Worm (Caenorhabditis elegans) whole organism, L4 larva: Measurements from ENCODE around the gene F13C5.5.

Source experiments
- F10B5.3 ChIP-seq: sonication (generic microtip); optimal IDR thresholded peaks from 2 replicates; lab custom pipeline; 2016; ENCODE audit warnings: mild to moderate bottlenecking, missing genetic modification characterization, missing compliant biosample characterization
- F37D6.2 ChIP-seq: sonication (generic microtip); optimal IDR thresholded peaks from 2 replicates; lab custom pipeline; 2016; ENCODE audit warnings: mild to moderate bottlenecking, missing genetic modification characterization, missing compliant biosample characterization
- F49E8.2 ChIP-seq: sonication (generic microtip); optimal IDR thresholded peaks from 2 replicates; lab custom pipeline; 2016; ENCODE audit warnings: missing compliant biosample characterization, mild to moderate bottlenecking, missing genetic modification characterization, borderline replicate concordance
- Y105C5A.15 ChIP-seq: fragments of 200-800 bp; sonication (Bioruptor generic); IDR thresholded peaks from 2 replicates; pipeline ENCODE4 v1.3.6; 2022; ENCODE audit warnings: missing genetic modification characterization, missing compliant biosample characterization
- Y48G9A.11 ChIP-seq: fragments of 200-800 bp; sonication (Bioruptor generic); IDR thresholded peaks from 2 replicates; pipeline ENCODE4 v1.3.6; 2022; ENCODE audit warnings: missing genetic modification reagents, missing genetic modification characterization, missing compliant biosample characterization
- Y5F2A.4 ChIP-seq: fragments of 200-800 bp; sonication (Bioruptor generic); optimal IDR thresholded peaks from 2 replicates; lab custom pipeline; 2018; ENCODE audit warnings: mild to moderate bottlenecking, missing genetic modification characterization, missing compliant biosample characterization
- Y75B8A.6 ChIP-seq: fragments of 200-800 bp; sonication (Bioruptor generic); IDR thresholded peaks from 2 replicates; pipeline ENCODE4 v1.3.6; 2022; ENCODE audit warnings: missing genetic modification reagents, missing genetic modification characterization, missing compliant biosample characterization
- aha-1 ChIP-seq: fragments of 150-350 bp; peaks from one replicate; lab custom pipeline; 2014; ENCODE audit warnings: missing biosample characterization, missing genetic modification characterization
- arid-1 ChIP-seq: fragments of 200-800 bp; sonication (Bioruptor generic); conservative IDR thresholded peaks from 2 replicates; pipeline ENCODE4 v1.3.6; 2022; ENCODE audit warnings: missing genetic modification reagents, missing genetic modification characterization, missing compliant biosample characterization
- ceh-28 ChIP-seq: fragments of 150-350 bp; optimal IDR thresholded peaks from 2 replicates; lab custom pipeline; 2014; ENCODE audit warnings: missing biosample characterization, missing genetic modification reagents, missing genetic modification characterization
- ceh-32 ChIP-seq: sonication (generic microtip); optimal IDR thresholded peaks from 2 replicates; lab custom pipeline; 2016; ENCODE audit warnings: mild to moderate bottlenecking, missing genetic modification characterization, missing compliant biosample characterization; ENCODE audit not compliant: poor library complexity
- ceh-62 ChIP-seq: sonication (generic microtip); optimal IDR thresholded peaks from 2 replicates; lab custom pipeline; 2017; ENCODE audit warnings: missing biosample characterization, missing genetic modification characterization
- ces-1 ChIP-seq: fragments of 150-350 bp; sonication (generic microtip); optimal IDR thresholded peaks from 4 replicates; lab custom pipeline; 2014; ENCODE audit warnings: missing biosample characterization, missing genetic modification reagents, missing genetic modification characterization
- ctbp-1 ChIP-seq: fragments of 200-800 bp; sonication (Bioruptor generic); IDR thresholded peaks from 2 replicates; pipeline ENCODE4 v1.3.6; 2022; ENCODE audit warnings: missing genetic modification reagents, missing genetic modification characterization, missing compliant biosample characterization
- daf-12 ChIP-seq: fragments of 150-350 bp; optimal IDR thresholded peaks from 2 replicates; lab custom pipeline; 2014; ENCODE audit warnings: missing biosample characterization, missing genetic modification reagents, missing genetic modification characterization
- daf-16 ChIP-seq, 3 experiments: sonication (generic microtip); optimal IDR thresholded peaks; 2 replicates each; lab custom pipeline; 2016 to 2017; ENCODE audit warnings: missing genetic modification characterization in 3 of 3, missing genetic modification reagents in 3 of 3, mild to moderate bottlenecking in 2 of 3, missing compliant biosample characterization in 2 of 3, missing biosample characterization in 1 of 3, moderate library complexity in 1 of 3
- dmd-8 ChIP-seq: fragments of 200-800 bp; sonication (Bioruptor generic); IDR thresholded peaks from 2 replicates; pipeline ENCODE4 v1.3.6; 2022; ENCODE audit warnings: missing genetic modification characterization, missing compliant biosample characterization
- dpl-1 ChIP-seq: fragments of 150-350 bp; optimal IDR thresholded peaks from 2 replicates; lab custom pipeline; 2014; ENCODE audit warnings: missing biosample characterization, missing genetic modification reagents, missing genetic modification characterization
- duxl-1 ChIP-seq: sonication (generic microtip); optimal IDR thresholded peaks from 2 replicates; lab custom pipeline; 2016; ENCODE audit warnings: mild to moderate bottlenecking, missing genetic modification characterization, moderate library complexity, missing compliant biosample characterization; ENCODE audit not compliant: poor library complexity
- egl-27 ChIP-seq: sonication (generic microtip); optimal IDR thresholded peaks from 3 replicates; lab custom pipeline; 2017; ENCODE audit warnings: missing biosample characterization, missing genetic modification reagents, missing genetic modification characterization
- fkh-10 ChIP-seq: fragments of 150-350 bp; optimal IDR thresholded peaks from 2 replicates; lab custom pipeline; 2014; ENCODE audit warnings: missing biosample characterization, missing genetic modification reagents, missing genetic modification characterization
- fos-1 ChIP-seq: fragments of 150-350 bp; optimal IDR thresholded peaks from 2 replicates; lab custom pipeline; 2014; ENCODE audit warnings: missing biosample characterization, missing genetic modification characterization
- gei-8 ChIP-seq: fragments of 200-800 bp; sonication (Bioruptor generic); optimal IDR thresholded peaks from 2 replicates; lab custom pipeline; 2018; ENCODE audit warnings: mild to moderate bottlenecking, missing genetic modification characterization, missing compliant biosample characterization
- hif-1 ChIP-seq, 2 experiments: sonication (generic microtip); optimal IDR thresholded peaks; 2 replicates each; lab custom pipeline; 2016 to 2017; ENCODE audit warnings: missing compliant biosample characterization in 2 of 2, missing genetic modification characterization in 2 of 2, missing genetic modification reagents in 2 of 2, missing genotype in 2 of 2, mild to moderate bottlenecking in 1 of 2
- hlh-30 ChIP-seq: sonication (generic microtip); optimal IDR thresholded peaks from 2 replicates; lab custom pipeline; 2017; ENCODE audit warnings: antibody characterized with exemption, mild to moderate bottlenecking, missing genetic modification characterization, missing compliant biosample characterization; ENCODE audit not compliant: insufficient read depth
- hmg-1.1 ChIP-seq: fragments of 200-800 bp; sonication (Bioruptor generic); IDR thresholded peaks from 2 replicates; pipeline ENCODE4 v1.3.6; 2022; ENCODE audit warnings: missing genetic modification reagents, missing genetic modification characterization, missing compliant biosample characterization
- lin-29 ChIP-seq: fragments of 200-800 bp; sonication (Bioruptor generic); IDR thresholded peaks from 2 replicates; pipeline ENCODE4 v1.3.6; 2022; ENCODE audit warnings: missing genetic modification reagents, missing genetic modification characterization, missing compliant biosample characterization
- lin-38 ChIP-seq: fragments of 200-800 bp; sonication (Bioruptor generic); IDR thresholded peaks from 2 replicates; pipeline ENCODE4 v1.3.6; 2022; ENCODE audit warnings: missing genetic modification reagents, missing genetic modification characterization, missing compliant biosample characterization
- lsy-2 ChIP-seq, 2 experiments: fragments of 150-350 bp in 1 of 2; sonication (generic microtip) in 1 of 2; optimal IDR thresholded peaks; 2 replicates each; lab custom pipeline; 2014 to 2017; ENCODE audit warnings: missing biosample characterization in 2 of 2, missing genetic modification characterization in 2 of 2
- madf-5 ChIP-seq, 2 experiments: fragments of 200-800 bp; sonication (Bioruptor generic); IDR thresholded peaks; 2 replicates each; pipeline ENCODE4 v1.3.6; 2022; ENCODE audit warnings: missing compliant biosample characterization in 2 of 2, missing genetic modification characterization in 2 of 2
- mdt-29 ChIP-seq: fragments of 200-800 bp; sonication (Bioruptor generic); IDR thresholded peaks from 2 replicates; pipeline ENCODE4 v1.3.6; 2022; ENCODE audit warnings: missing genetic modification reagents, missing genetic modification characterization, missing compliant biosample characterization
- mep-1 ChIP-seq: fragments of 150-350 bp; sonication (generic microtip); optimal IDR thresholded peaks from 3 replicates; lab custom pipeline; 2014; ENCODE audit warnings: missing biosample characterization, missing genetic modification characterization
- mes-2 ChIP-seq: sonication (generic microtip); optimal IDR thresholded peaks from 2 replicates; lab custom pipeline; 2016; ENCODE audit warnings: missing genotype, mild to moderate bottlenecking, missing genetic modification characterization, missing compliant biosample characterization; ENCODE audit not compliant: poor library complexity, severe bottlenecking
- nhr-102 ChIP-seq: sonication (generic microtip); optimal IDR thresholded peaks from 2 replicates; lab custom pipeline; 2016; ENCODE audit warnings: mild to moderate bottlenecking, missing genetic modification characterization, moderate library complexity, missing compliant biosample characterization
- nhr-11 ChIP-seq: fragments of 150-350 bp; optimal IDR thresholded peaks from 2 replicates; lab custom pipeline; 2014; ENCODE audit warnings: missing biosample characterization, missing genetic modification characterization
- nhr-48 ChIP-seq: sonication (generic microtip); optimal IDR thresholded peaks from 2 replicates; lab custom pipeline; 2016; ENCODE audit warnings: mild to moderate bottlenecking, missing genetic modification characterization, missing compliant biosample characterization
- pha-4 ChIP-seq, 2 experiments: fragments of 150-350 bp in 1 of 2; fragments of 200-800 bp in 1 of 2; sonication (Bioruptor generic) in 1 of 2; IDR thresholded peaks in 1 of 2; optimal IDR thresholded peaks in 1 of 2; 2 replicates each; pipeline versions ENCODE4 v1.3.6 to Lab custom; 2014 to 2022; ENCODE audit warnings: missing genetic modification characterization in 2 of 2, missing genetic modification reagents in 2 of 2, missing biosample characterization in 1 of 2, missing compliant biosample characterization in 1 of 2
- sdz-12 ChIP-seq: fragments of 200-800 bp; sonication (Bioruptor generic); optimal IDR thresholded peaks from 2 replicates; lab custom pipeline; 2018; ENCODE audit warnings: mild to moderate bottlenecking, missing genetic modification characterization, missing compliant biosample characterization
- set-16 ChIP-seq: fragments of 200-800 bp; sonication (Bioruptor generic); IDR thresholded peaks from 2 replicates; pipeline ENCODE4 v1.3.6; 2022; ENCODE audit warnings: missing genetic modification reagents, missing genetic modification characterization, missing compliant biosample characterization
- spr-1 ChIP-seq: sonication (generic microtip); optimal IDR thresholded peaks from 2 replicates; lab custom pipeline; 2016; ENCODE audit warnings: mild to moderate bottlenecking, missing genetic modification characterization, missing compliant biosample characterization
- tag-97 ChIP-seq: fragments of 200-800 bp; sonication (Bioruptor generic); IDR thresholded peaks from 2 replicates; pipeline ENCODE4 v1.3.6; 2022; ENCODE audit warnings: missing genetic modification characterization, missing compliant biosample characterization
- zag-1 ChIP-seq: fragments of 150-350 bp; optimal IDR thresholded peaks from 2 replicates; lab custom pipeline; 2014; ENCODE audit warnings: missing biosample characterization, missing genetic modification characterization
- zfp-3 ChIP-seq: fragments of 200-800 bp; sonication (Bioruptor generic); conservative IDR thresholded peaks from 2 replicates; pipeline ENCODE4 v1.3.6; 2022; ENCODE audit warnings: missing genetic modification reagents, missing genetic modification characterization, missing compliant biosample characterization
- zip-2 ChIP-seq: fragments of 150-350 bp; optimal IDR thresholded peaks from 2 replicates; lab custom pipeline; 2014; ENCODE audit warnings: missing biosample characterization, missing genetic modification characterization
- ztf-7 ChIP-seq: fragments of 150-350 bp; optimal IDR thresholded peaks from 2 replicates; lab custom pipeline; 2014; ENCODE audit warnings: missing biosample characterization, missing genetic modification characterization

F13C5.5 gene

DNA sequence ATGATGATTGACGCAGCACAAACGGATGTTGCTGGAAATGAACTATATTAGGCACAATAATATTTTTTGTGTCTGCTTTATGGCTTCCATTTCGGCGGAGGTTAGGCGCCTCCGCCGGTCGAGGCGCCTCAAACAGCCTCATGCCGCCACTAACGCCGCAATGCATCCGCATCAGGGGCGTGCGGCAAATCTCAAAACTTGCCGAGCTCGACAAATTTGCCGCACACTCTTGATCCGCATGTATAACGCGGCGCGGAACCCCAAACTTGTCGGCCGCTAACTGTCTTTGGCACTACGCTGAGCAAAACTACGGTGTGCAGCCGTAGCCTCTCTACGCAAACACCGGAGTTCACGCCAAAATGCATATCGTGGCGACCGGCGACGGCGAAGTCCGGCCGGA, 26.5 kb downstream of the F13C5.5 start:
- TF ChIP-seq mes-2 (tag; lab: Kevin White, UChicago) (no peak), lsy-2 (tag; optimal IDR thresholded peaks at IDR 0.05; lab: Kevin White, UChicago) (no peak), Y5F2A.4 (GFP tag; lab: Kevin White, UChicago) (no peak), zfp-3 (GFP tag; lab: Robert Waterston, UW) (no peak), set-16 (GFP tag; lab: Robert Waterston, UW) (peak; percentile 70)

DNA sequence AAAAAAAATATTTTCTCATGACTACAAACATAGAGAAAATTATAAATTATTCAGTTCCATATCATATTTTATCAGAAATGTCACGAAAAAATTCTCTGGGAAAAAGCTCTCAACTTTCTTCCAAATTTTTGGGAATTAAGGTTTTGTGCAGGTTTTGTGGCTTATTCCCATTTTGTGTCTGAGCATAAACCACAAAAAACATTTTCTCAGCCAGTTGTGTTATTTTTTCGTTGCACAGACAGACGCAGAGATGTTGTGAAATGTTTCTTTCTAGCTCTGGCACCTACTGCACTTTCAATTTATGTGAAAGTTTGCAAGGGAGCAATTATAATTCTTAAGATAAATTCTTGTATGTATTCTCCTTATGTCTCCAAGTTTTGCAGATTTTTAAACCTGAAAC, 33.2 kb downstream of the F13C5.5 start:
- TF ChIP-seq mdt-29 = no peak
- TF ChIP-seq nhr-102 (tag; lab: Kevin White, UChicago) = peak; percentile 64

DNA sequence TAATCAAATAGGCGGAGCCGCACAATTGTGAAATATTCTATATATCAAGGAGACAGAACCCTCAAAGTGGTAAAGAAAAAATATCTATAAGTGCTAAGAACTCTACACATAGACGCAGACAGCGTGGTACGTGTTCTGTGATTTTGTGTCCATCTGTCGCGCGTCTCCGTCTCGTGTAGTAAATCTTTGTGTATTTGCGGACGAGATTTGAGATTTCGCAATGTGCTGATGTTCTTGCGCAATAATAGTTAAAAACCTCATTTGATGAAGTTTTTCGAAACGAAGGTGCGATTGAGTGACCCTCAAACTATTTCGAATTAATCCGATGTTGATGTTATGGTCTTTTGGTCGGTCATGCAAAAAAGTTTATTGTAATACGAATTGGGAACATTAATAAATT, 35.0 kb downstream of the F13C5.5 start:
- TF ChIP-seq daf-12 (tag; lab: Kevin White, UChicago) (no peak), hmg-1.1 (0 out of 2 replicates have a peak, but pooled peaks have one; percentile 37), F10B5.3 (tag; lab: Kevin White, UChicago) (no peak), ceh-32 (tag; lab: Kevin White, UChicago) (no peak), lsy-2 (tag; optimal IDR thresholded peaks at IDR 0.05; lab: Kevin White, UChicago) (no peak), ceh-28 (tag; lab: Kevin White, UChicago) (no peak), pha-4 (GFP tag; IDR thresholded peaks at IDR 0.05; lab: Robert Waterston, UW) (no peak), pha-4 (tag; optimal IDR thresholded peaks at IDR 0.05; lab: Kevin White, UChicago) (peak; percentile 41), arid-1 (GFP tag; lab: Robert Waterston, UW) (no peak), zag-1 (tag; lab: Kevin White, UChicago) (no peak), Y105C5A.15 (GFP tag; lab: Robert Waterston, UW) (no peak), lin-29 (GFP tag; lab: Robert Waterston, UW) (no peak), set-16 (GFP tag; lab: Robert Waterston, UW) (no peak), tag-97 (GFP tag; lab: Robert Waterston, UW) (no peak), daf-16 (GFP tag; optimal IDR thresholded peaks at IDR 0.05; lab: Kevin White, UChicago) (no peak), daf-16 (tag; optimal IDR thresholded peaks at IDR 0.05; lab: Kevin White, UChicago) (no peak), aha-1 (tag; lab: Kevin White, UChicago) (peak; percentile 91), spr-1 (tag; lab: Kevin White, UChicago) (no peak), F37D6.2 (tag; lab: Kevin White, UChicago) (no peak), madf-5 (GFP tag; IDR thresholded peaks at IDR 0.05; lab: Robert Waterston, UW) (no peak), lin-38 (GFP tag; lab: Robert Waterston, UW) (no peak), hif-1 (tag; optimal IDR thresholded peaks at IDR 0.05; lab: Kevin White, UChicago) (peak in 1 of 2 experiments; percentile 46), gei-8 (no peak), zip-2 (tag; lab: Kevin White, UChicago) (peak; percentile 85), fos-1 (tag; lab: Kevin White, UChicago) (no peak), fkh-10 (GFP tag; lab: Kevin White, UChicago) (peak; percentile 31), F49E8.2 (tag; lab: Kevin White, UChicago) (no peak), mep-1 (tag; lab: Kevin White, UChicago) (peak; percentile 44), ceh-62 (tag; lab: Kevin White, UChicago) (no peak), ctbp-1 (no peak), dmd-8 (GFP tag; lab: Robert Waterston, UW) (no peak), duxl-1 (tag; lab: Kevin White, UChicago) (no peak), nhr-48 (no peak), Y75B8A.6 (GFP tag; lab: Robert Waterston, UW) (no peak), ces-1 (GFP tag; lab: Kevin White, UChicago) (no peak), mes-2 (tag; lab: Kevin White, UChicago) (peak; percentile 36), ztf-7 (no peak), nhr-11 (tag; lab: Kevin White, UChicago) (peak; percentile 81), Y48G9A.11 (GFP tag; lab: Robert Waterston, UW) (no peak), hlh-30 (tag; lab: Kevin White, UChicago) (peak; percentile 63), sdz-12 (GFP tag; lab: Kevin White, UChicago) (no peak), dpl-1 (GFP tag; lab: Kevin White, UChicago) (peak; percentile 4), egl-27 (tag; lab: Kevin White, UChicago) (no peak), nhr-102 (tag; lab: Kevin White, UChicago) (peak; percentile 21)
